Fruit fly (Drosophila melanogaster): ENCODE measurements around the gene CG8031.

Gene CG8031

dm6 chr3R:12974447-12974846, 36.7 kb downstream of the CG8031 start:
- no peak for TF ChIP-seq CG17801 (GFP tag; optimal IDR thresholded peaks at IDR 0.05; ENCODE audit: partially characterized antibody)

dm6 chr3R:12972106-12972505, 39.0 kb downstream of the CG8031 start:
- no peak for TF ChIP-seq CG17801 (GFP tag; optimal IDR thresholded peaks at IDR 0.05; ENCODE audit: partially characterized antibody)

- no peak for TF ChIP-seq CG17801 (GFP tag; optimal IDR thresholded peaks at IDR 0.05; ENCODE audit: partially characterized antibody)
Observed at dm6 chr3R:12967612-12968011, 43.5 kb downstream of the CG8031 start, which contains the start of the genes CG14384 and grsm. Gene CG14384 (minus strand): TSS chr3R:12967712. Gene grsm (minus strand): TSS chr3R:12967712.

dm6 chr3R:12964043-12964442, 47.1 kb downstream of the CG8031 start:
- TF ChIP-seq CG17801 (GFP tag; optimal IDR thresholded peaks at IDR 0.05; ENCODE audit: partially characterized antibody) = no peak

DNA sequence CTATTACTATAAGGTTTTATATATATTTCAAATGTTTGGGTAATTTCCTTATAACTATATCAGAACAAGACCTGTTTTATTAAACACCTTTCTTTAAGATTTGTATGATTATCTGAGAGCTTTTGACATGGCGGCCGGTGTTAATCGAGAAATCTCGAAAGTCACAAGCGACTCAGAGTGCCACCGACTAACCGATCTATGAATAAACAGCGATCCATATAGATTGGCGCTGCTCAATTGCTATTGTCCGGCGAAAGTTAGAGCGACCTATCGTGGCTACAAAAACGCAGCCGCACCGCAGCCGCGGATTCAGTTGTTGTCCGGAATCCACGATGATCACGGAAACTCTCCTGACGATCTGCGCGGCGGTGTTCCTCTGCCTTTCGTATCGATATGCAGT, 47.6 kb downstream of the CG8031 start, which contains the start of gene Cyp304a1:
Gene Cyp304a1 (plus strand): TSS at position 301 of the 400 bp plus-strand sequence.
- no peak for TF ChIP-seq CG17801 (GFP tag; optimal IDR thresholded peaks at IDR 0.05; ENCODE audit: partially characterized antibody)

dm6 chr3R:12962612-12963011, 48.5 kb downstream of the CG8031 start:
- TF ChIP-seq CG17801 (GFP tag; optimal IDR thresholded peaks at IDR 0.05; ENCODE audit: partially characterized antibody) = no peak

dm6 chr3R:12960929-12961855, 49.9 kb downstream of the CG8031 start, which contains the start of gene Spc25:
Gene Spc25 (plus strand): TSS chr3R:12961745.
- peak; percentile 15 for TF ChIP-seq CG17801 (GFP tag; optimal IDR thresholded peaks at IDR 0.05; ENCODE audit: partially characterized antibody)

dm6 chr3R:12960227-12960626, 50.9 kb downstream of the CG8031 start:
- no peak for TF ChIP-seq CG17801 (GFP tag; optimal IDR thresholded peaks at IDR 0.05; ENCODE audit: partially characterized antibody)
